Worm (Caenorhabditis elegans) whole organism, L4/young adult: Measurements from ENCODE around the gene C02B10.3.
"Not testable (repeated sequence)": the region's sequence is repeated elsewhere in the genome, so short reads cannot be mapped to it uniquely, and the experiment has no call there.

Source experiments
- W03F9.2 ChIP-seq: fragments of 150-350 bp; optimal IDR thresholded peaks from 2 replicates; lab custom pipeline; 2014; ENCODE audit warnings: missing biosample characterization, missing genetic modification characterization
- dao-5 ChIP-seq: sonication (generic microtip); optimal IDR thresholded peaks from 2 replicates; lab custom pipeline; 2016; ENCODE audit warnings: missing genotype, missing genetic modification characterization, moderate library complexity, missing compliant biosample characterization
- him-1 ChIP-seq: sonication (generic microtip); optimal IDR thresholded peaks from 2 replicates; lab custom pipeline; 2016; ENCODE audit warnings: missing genotype, missing genetic modification reagents, missing genetic modification characterization, missing compliant biosample characterization

Gene C02B10.3

DNA sequence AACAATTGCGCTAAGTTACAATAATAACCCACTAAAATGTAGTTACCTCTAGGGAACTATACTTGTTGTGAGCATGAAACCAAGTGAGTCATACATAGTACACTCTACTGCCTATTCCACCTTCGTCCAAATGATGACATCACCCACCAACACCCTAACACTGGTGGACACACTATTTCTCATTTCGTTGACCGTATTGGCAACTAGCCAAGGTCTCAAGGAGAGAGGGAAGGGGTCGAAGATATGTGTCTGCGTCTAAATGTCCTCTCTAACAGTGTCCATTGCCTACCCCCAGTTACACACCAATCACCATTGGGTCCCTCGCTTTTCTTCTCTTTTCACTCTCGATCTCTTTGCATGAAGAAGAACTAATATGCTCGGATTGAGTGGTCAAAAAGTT is 25.2 kb downstream of the C02B10.3 start:
- TF ChIP-seq W03F9.2 (tag; lab: Kevin White, UChicago) (no peak), him-1 (tag; lab: Kevin White, UChicago) (no peak), dao-5 (tag; lab: Kevin White, UChicago) (no peak)

DNA sequence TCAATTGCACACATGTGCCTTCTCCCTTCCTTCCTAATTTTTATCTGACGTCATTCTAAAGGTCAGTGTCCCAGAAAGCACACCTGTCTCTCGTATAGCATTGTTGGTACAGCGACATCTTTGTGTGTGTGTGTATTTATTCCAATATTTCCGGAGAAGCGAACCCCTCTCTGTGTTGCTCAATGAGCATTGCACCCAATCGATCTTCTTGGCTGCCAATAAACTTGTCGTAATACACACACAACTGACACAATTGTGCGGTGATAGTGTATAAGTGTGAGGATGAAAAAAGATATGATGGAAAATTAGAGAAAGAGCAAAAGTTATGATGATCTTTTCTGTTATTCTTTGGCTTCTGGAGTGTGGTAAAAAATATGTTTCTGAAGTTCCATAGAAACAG is 26.5 kb downstream of the C02B10.3 start:
- TF ChIP-seq dao-5 (tag; lab: Kevin White, UChicago): no peak
- TF ChIP-seq W03F9.2 (tag; lab: Kevin White, UChicago): no peak
- TF ChIP-seq him-1 (tag; lab: Kevin White, UChicago): no peak

- TF ChIP-seq dao-5 (tag; lab: Kevin White, UChicago) (no peak), W03F9.2 (tag; lab: Kevin White, UChicago) (no peak), him-1 (tag; lab: Kevin White, UChicago) (no peak)
Observed at ce11 chrIV:5073836-5074235, 29.2 kb downstream of the C02B10.3 start.

DNA sequence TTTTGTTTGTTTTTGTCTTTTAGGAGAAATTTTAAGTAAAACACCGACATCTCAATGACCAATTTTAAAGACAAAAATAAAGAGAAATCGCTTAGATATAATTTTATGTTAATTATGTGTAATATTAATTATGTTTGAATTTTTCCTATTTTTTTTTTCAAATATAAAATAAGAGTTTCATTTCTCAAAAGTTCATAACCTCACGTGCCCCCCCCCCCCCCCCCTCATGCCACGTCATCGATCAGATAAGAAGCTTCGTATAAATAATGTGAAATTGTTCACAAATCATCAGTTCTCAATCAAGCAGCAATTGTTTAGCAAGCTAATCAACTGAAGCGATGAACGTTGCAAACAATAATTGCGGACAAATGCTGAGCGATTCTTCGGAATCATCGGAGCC is 32.5 kb downstream of the C02B10.3 start, which contains the start of gene C02B10.6:
Gene C02B10.6 (plus strand): TSS at position 301 of the 400 bp plus-strand sequence.
- TF ChIP-seq him-1, W03F9.2, dao-5 (tag; lab: Kevin White, UChicago): not testable (repeated sequence)

DNA sequence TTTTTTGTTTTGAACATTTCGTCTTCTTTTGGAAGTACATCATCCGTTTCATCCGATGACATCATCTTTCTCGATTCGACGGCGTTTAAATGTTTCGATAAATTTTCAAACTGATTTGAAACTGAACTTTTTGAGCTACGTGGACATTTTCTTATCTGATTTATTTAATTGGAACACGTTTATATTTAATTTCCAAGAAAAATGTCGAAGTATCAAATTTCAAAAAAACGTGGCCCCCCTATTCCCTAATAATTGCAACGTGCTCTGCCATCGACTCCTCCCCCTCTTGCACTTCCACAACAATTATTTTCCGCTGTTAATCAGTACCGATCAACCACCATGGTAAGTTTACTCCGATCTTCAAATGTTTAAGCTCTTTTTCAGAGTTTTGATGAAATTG is 34.5 kb downstream of the C02B10.3 start, which contains the start of the genes R13H9.6 and rmd-6:
Gene R13H9.6 (minus strand): TSS at position 101 of the 400 bp plus-strand sequence.
Gene rmd-6 (plus strand): TSS at position 305 of the 400 bp plus-strand sequence.
- not testable (repeated sequence) for TF ChIP-seq dao-5, W03F9.2, him-1 (tag; lab: Kevin White, UChicago)

DNA sequence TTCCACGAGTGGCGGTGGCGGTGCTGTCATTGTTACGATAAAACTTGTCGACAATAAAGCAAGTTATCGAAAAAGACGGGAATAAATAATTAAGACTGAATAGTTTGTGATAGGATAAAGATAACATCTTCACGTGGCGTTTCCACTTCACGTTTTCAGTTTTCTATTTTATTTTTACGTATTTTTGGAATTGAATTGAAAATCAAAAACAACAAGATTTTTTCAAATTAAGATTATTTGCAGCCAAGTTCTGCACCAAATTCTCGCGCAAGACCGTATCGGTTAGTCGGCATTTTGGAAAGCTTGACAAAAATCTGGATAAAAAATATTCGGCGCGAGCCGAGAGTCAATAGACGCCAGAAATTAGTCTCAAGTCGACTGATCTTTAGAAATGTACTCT is 36.2 kb downstream of the C02B10.3 start, which contains the start of gene ttbk-2.2:
Gene ttbk-2.2 (minus strand): TSS at position 101 of the 400 bp plus-strand sequence.
- not testable (repeated sequence) for TF ChIP-seq him-1, W03F9.2, dao-5 (tag; lab: Kevin White, UChicago)

- TF ChIP-seq him-1, W03F9.2, dao-5 (tag; lab: Kevin White, UChicago): not testable (repeated sequence)
Observed at ce11 chrIV:5064961-5065360, 38.1 kb downstream of the C02B10.3 start, which contains the start of gene msp-53. Gene msp-53 (minus strand): TSS chrIV:5065061.

- TF ChIP-seq W03F9.2 (tag; lab: Kevin White, UChicago) (no peak), him-1 (tag; lab: Kevin White, UChicago) (no peak), dao-5 (tag; lab: Kevin White, UChicago) (no peak)
Observed at ce11 chrIV:5063297-5063696, 39.8 kb downstream of the C02B10.3 start.

ce11 chrIV:5062278-5062677 is 40.8 kb downstream of the C02B10.3 start, which contains the start of gene msp-57:
Gene msp-57 (plus strand): TSS chrIV:5062578.
- TF ChIP-seq W03F9.2, dao-5, him-1 (tag; lab: Kevin White, UChicago): not testable (repeated sequence)

- TF ChIP-seq W03F9.2 (tag; lab: Kevin White, UChicago): no peak
- no peak for TF ChIP-seq him-1 (tag; lab: Kevin White, UChicago)
- TF ChIP-seq dao-5 (tag; lab: Kevin White, UChicago): no peak
Observed at ce11 chrIV:5060984-5061383, 42.1 kb downstream of the C02B10.3 start, which contains the start of gene C09B9.7. Gene C09B9.7 (minus strand): TSS chrIV:5061084.

DNA sequence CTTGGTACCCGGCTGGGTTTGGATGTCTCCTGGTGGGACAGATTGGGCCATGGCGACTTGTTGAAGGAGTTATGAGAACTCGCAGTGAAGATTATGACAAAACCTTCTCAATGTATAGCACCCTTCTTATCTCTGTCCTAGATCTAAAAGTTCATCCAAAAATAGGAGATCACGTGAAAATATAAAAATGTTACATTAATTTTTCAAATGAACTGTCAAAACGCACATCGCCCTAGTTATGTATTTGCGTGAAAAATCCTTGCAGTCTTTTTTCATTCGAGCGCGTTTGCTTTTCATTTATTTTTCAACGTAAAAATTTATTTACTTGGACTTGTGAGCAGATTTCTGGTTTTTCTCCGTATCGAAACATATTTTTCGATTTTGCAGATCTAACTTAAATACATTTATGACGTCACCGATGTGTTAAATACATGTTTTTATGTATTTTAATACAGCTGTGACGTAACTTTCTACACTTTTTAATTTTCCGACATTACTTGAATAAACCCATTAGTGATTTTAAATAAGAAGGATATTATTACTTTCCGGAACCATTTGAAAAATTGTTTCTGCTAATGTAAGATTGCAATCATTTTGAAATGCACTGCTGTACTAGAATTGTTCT is 47.0 kb downstream of the C02B10.3 start, which contains the start of gene msp-55:
Gene msp-55 (minus strand): TSS at position 51 of the 625 bp plus-strand sequence.
- TF ChIP-seq him-1 (tag; lab: Kevin White, UChicago) (no peak), dao-5 (tag; lab: Kevin White, UChicago) (no peak), W03F9.2 (tag; lab: Kevin White, UChicago) (no peak)

ce11 chrIV:5054297-5054696 is 48.8 kb downstream of the C02B10.3 start:
- TF ChIP-seq him-1 (tag; lab: Kevin White, UChicago): no peak
- TF ChIP-seq W03F9.2 (tag; lab: Kevin White, UChicago): no peak
- TF ChIP-seq dao-5 (tag; lab: Kevin White, UChicago): no peak

DNA sequence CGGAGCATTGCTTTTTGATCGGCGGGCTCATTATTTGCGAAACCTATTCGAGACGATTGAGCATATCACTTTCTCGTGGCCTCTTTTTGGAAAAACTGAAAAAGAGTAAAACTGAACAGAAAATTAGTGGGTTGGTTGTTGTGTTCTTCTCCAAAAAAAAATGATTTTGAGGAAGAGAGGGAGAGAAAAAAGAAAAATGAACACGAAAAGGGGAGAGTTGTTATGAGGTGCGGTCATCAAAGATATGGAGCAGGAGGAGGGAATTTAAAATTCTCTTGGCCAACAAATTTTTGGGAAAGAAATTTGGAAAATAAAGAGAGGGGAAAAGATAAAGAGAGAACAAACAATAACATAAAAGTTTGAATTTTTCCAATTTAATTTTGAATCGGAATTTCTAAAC is 57.7 kb downstream of the C02B10.3 start, which contains the start of gene hot-9:
Gene hot-9 (minus strand): TSS at position 101 of the 400 bp plus-strand sequence.
- no peak for TF ChIP-seq W03F9.2 (tag; lab: Kevin White, UChicago)
- no peak for TF ChIP-seq him-1 (tag; lab: Kevin White, UChicago)
- no peak for TF ChIP-seq dao-5 (tag; lab: Kevin White, UChicago)
